Fruit fly (Drosophila melanogaster): ENCODE results near the gene CG6980.

CG6980 gene

DNA sequence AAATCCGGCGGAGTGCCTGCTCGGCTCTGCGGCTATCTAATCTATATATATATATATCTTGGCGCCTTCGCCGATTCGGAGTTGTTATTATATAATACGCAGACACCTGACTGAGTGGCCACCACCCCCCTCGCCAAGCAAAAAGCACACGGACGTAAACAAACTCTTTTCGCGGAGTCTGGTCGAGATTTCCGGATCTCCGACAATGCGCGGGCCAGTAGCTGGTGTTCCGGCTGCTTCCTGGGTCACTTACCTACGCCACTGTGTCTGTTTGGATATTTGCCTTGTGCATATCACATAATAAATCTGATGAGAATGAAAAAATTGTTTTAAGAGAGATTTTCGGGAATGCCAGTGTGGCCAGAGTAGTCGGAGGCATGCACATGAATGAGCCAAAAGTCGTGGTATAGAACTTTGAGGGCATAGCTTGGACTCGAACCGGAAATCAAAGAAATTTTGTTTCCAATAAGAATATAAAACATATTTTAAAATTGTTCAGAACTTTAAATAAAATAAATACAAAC lies 20.3 kb upstream of the CG6980 start, which contains the start of gene CG5805 (continued):
- peak; percentile 58 for TF ChIP-seq wek (GFP tag; optimal IDR thresholded peaks at IDR 0.05)
- TF ChIP-seq Bdp1 (GFP tag; optimal IDR thresholded peaks at IDR 0.05): peak; percentile 74
- peak; percentile 85 for TF ChIP-seq CG9817 (tag; optimal IDR thresholded peaks at IDR 0.05)
- peak; percentile 69 for TF ChIP-seq grn (GFP tag; optimal IDR thresholded peaks at IDR 0.05)
- peak; percentile 70 for TF ChIP-seq HLH54F (GFP tag; optimal IDR thresholded peaks at IDR 0.05)
- TF ChIP-seq CG9932 (GFP tag; IDR thresholded peaks at IDR 0.05): peak; percentile 66
- TF ChIP-seq Trl (optimal IDR thresholded peaks at IDR 0.05): peak in 1 of 2 experiments; percentile 18
- peak; percentile 71 for TF ChIP-seq Trl (GFP tag; optimal IDR thresholded peaks at IDR 0.05)
- TF ChIP-seq tin (GFP tag; optimal IDR thresholded peaks at IDR 0.05): peak; percentile 63
- TF ChIP-seq CG42726 (GFP tag; IDR thresholded peaks at IDR 0.05; ENCODE audit: partially characterized antibody): no peak
- TF ChIP-seq CG2678 (tag; optimal IDR thresholded peaks at IDR 0.05): peak; percentile 70
- no peak for TF ChIP-seq ato (GFP tag; IDR thresholded peaks at IDR 0.05; ENCODE audit: partially characterized antibody)
- TF ChIP-seq CkIIα-i1 (GFP tag; IDR thresholded peaks at IDR 0.05): 0 out of 2 replicates have a peak, but pooled peaks have one; percentile 5
- peak; percentile 47 for TF ChIP-seq CG8924 (tag; optimal IDR thresholded peaks at IDR 0.05)
- peak; percentile 49 for TF ChIP-seq fd102C (GFP tag; optimal IDR thresholded peaks at IDR 0.05)
- TF ChIP-seq CG31388 (GFP tag; optimal IDR thresholded peaks at IDR 0.05): peak; percentile 16
- no peak for TF ChIP-seq bbx (GFP tag; IDR thresholded peaks at IDR 0.05; ENCODE audit: partially characterized antibody)
- TF ChIP-seq CG1603 (tag; optimal IDR thresholded peaks at IDR 0.05): peak; percentile 91
- peak; percentile 70; the same call in 1 of the 2 replicates for TF ChIP-seq CG5953 (GFP tag; IDR thresholded peaks at IDR 0.05)
- peak; percentile 80 for TF ChIP-seq CG14710 (tag; optimal IDR thresholded peaks at IDR 0.05)
- peak; percentile 63 for TF ChIP-seq CG12155 (GFP tag; optimal IDR thresholded peaks at IDR 0.05)
- TF ChIP-seq CG18262 (tag; optimal IDR thresholded peaks at IDR 0.05): peak; percentile 65
- TF ChIP-seq da (GFP tag; optimal IDR thresholded peaks at IDR 0.05): peak; percentile 61
- TF ChIP-seq lab (GFP tag; optimal IDR thresholded peaks at IDR 0.05): peak; percentile 95
- TF ChIP-seq Sry-δ (GFP tag; optimal IDR thresholded peaks at IDR 0.05): peak; percentile 56
- no peak for TF ChIP-seq br (optimal IDR thresholded peaks at IDR 0.05)
- TF ChIP-seq CG8290 (GFP tag; optimal IDR thresholded peaks at IDR 0.05): no peak
- peak in 1 of 2 experiments; percentile 41 for TF ChIP-seq CG8290 (tag; optimal IDR thresholded peaks at IDR 0.05)
- peak; percentile 95 for TF ChIP-seq bcd (GFP tag; optimal IDR thresholded peaks at IDR 0.05)
- TF ChIP-seq CG6254 (GFP tag; optimal IDR thresholded peaks at IDR 0.05): peak; percentile 81
- peak; percentile 67 for TF ChIP-seq CG30403 (GFP tag; optimal IDR thresholded peaks at IDR 0.05)
- TF ChIP-seq org-1 (GFP tag; optimal IDR thresholded peaks at IDR 0.05): peak; percentile 59
- TF ChIP-seq CG1233 (GFP tag; optimal IDR thresholded peaks at IDR 0.05): peak; percentile 90
- TF ChIP-seq CG4282 (GFP tag; optimal IDR thresholded peaks at IDR 0.05): no peak
- TF ChIP-seq CG30020 (tag; optimal IDR thresholded peaks at IDR 0.05): no peak
- peak; percentile 8 for TF ChIP-seq CG14965 (GFP tag; optimal IDR thresholded peaks at IDR 0.05; ENCODE audit: borderline replicate concordance)
- TF ChIP-seq pb (GFP tag; optimal IDR thresholded peaks at IDR 0.05): peak; percentile 80
- no peak for TF ChIP-seq CG7745 (tag; optimal IDR thresholded peaks at IDR 0.05)
- 0 out of 2 replicates have a peak, but pooled peaks have one; percentile 22 for TF ChIP-seq sna (GFP tag; IDR thresholded peaks at IDR 0.05; ENCODE audit: partially characterized antibody)
- no peak for TF ChIP-seq D19A (tag; optimal IDR thresholded peaks at IDR 0.05)
- TF ChIP-seq CG7786 (GFP tag; optimal IDR thresholded peaks at IDR 0.05): peak; percentile 16
- TF ChIP-seq CG12744 (GFP tag; optimal IDR thresholded peaks at IDR 0.05): peak; percentile 63
- TF ChIP-seq CG3847 (GFP tag; IDR thresholded peaks at IDR 0.05): peak; percentile 90
- TF ChIP-seq CG3838 (GFP tag; optimal IDR thresholded peaks at IDR 0.05): no peak
- peak; percentile 85 for TF ChIP-seq CG4424 (GFP tag; optimal IDR thresholded peaks at IDR 0.05)
- peak; percentile 56; the same call in 1 of the 2 replicates for TF ChIP-seq cas (GFP tag; IDR thresholded peaks at IDR 0.05)
- TF ChIP-seq NC2α (GFP tag; optimal IDR thresholded peaks at IDR 0.05): peak; percentile 46
- TF ChIP-seq CG8359 (GFP tag; optimal IDR thresholded peaks at IDR 0.05; ENCODE audit: borderline replicate concordance): peak; percentile 79
- TF ChIP-seq CG11398 (GFP tag; optimal IDR thresholded peaks at IDR 0.05): peak; percentile 73
- no peak for TF ChIP-seq CG1832 (GFP tag; optimal IDR thresholded peaks at IDR 0.05)
- TF ChIP-seq vfl (GFP tag; optimal IDR thresholded peaks at IDR 0.05): no peak

Measured in whole organism, embryonic.